Fruit fly (Drosophila melanogaster) whole organism, embryonic: Measurements from ENCODE around the gene CG13884.

Source experiments
- Blimp-1 ChIP-seq: fragments of 200-800 bp; sonication (Bioruptor generic); optimal IDR thresholded peaks from 3 replicates; lab custom pipeline; 2018; ENCODE audit warnings: missing biosample characterization, missing genetic modification characterization, mild to moderate bottlenecking, moderate library complexity, missing genetic modification reagents
- Bteb2 ChIP-seq: fragments of 200-800 bp; sonication (Bioruptor generic); optimal IDR thresholded peaks from 2 replicates; lab custom pipeline; 2016; ENCODE audit warnings: missing biosample characterization, missing genetic modification characterization
- CG10979 ChIP-seq: fragments of 200-800 bp; sonication (Bioruptor generic); optimal IDR thresholded peaks from 2 replicates; lab custom pipeline; 2018; ENCODE audit warnings: missing biosample characterization, mild to moderate bottlenecking, missing genetic modification characterization, moderate library complexity
- CG11085 ChIP-seq: fragments of 200-800 bp; sonication (Bioruptor generic); IDR thresholded peaks from 2 replicates; pipeline ENCODE4 v1.3.6; 2022; ENCODE audit warnings: missing biosample characterization, missing genetic modification characterization
- CG12155 ChIP-seq: fragments of 200-800 bp; sonication (Bioruptor generic); optimal IDR thresholded peaks from 3 replicates; lab custom pipeline; 2016; ENCODE audit warnings: missing biosample characterization, missing genetic modification characterization
- CG14710 ChIP-seq: fragments of 200-800 bp; sonication (Bioruptor generic); optimal IDR thresholded peaks from 3 replicates; lab custom pipeline; 2019; ENCODE audit warnings: missing biosample characterization, mild to moderate bottlenecking, missing genetic modification characterization, moderate library complexity
- CG17802 ChIP-seq: fragments of 200-800 bp; sonication (Bioruptor generic); optimal IDR thresholded peaks from 2 replicates; lab custom pipeline; 2018; ENCODE audit warnings: missing biosample characterization, mild to moderate bottlenecking, missing genetic modification characterization, moderate library complexity
- CG17829 ChIP-seq: fragments of 200-800 bp; optimal IDR thresholded peaks from 2 replicates; lab custom pipeline; 2019; ENCODE audit warnings: missing biosample characterization, mild to moderate bottlenecking, missing genetic modification characterization, moderate library complexity
- CG2129 ChIP-seq: fragments of 200-800 bp; sonication (Bioruptor generic); IDR thresholded peaks from 2 replicates; pipeline ENCODE4 v1.3.6; 2022; ENCODE audit warnings: missing biosample characterization, missing genetic modification characterization; ENCODE audit not compliant: partially characterized antibody
- CG2712 ChIP-seq: fragments of 200-800 bp; optimal IDR thresholded peaks from 3 replicates; lab custom pipeline; 2019; ENCODE audit warnings: missing biosample characterization, mild to moderate bottlenecking, missing genetic modification characterization, moderate library complexity
- CG4360 ChIP-seq: fragments of 200-800 bp; sonication (Bioruptor generic); IDR thresholded peaks from 2 replicates; pipeline ENCODE4 v1.3.6; 2022; ENCODE audit warnings: missing biosample characterization, missing genetic modification characterization
- CG4404 ChIP-seq: fragments of 200-800 bp; sonication (Bioruptor generic); IDR thresholded peaks from 2 replicates; pipeline ENCODE4 v1.3.6; 2022; ENCODE audit warnings: missing biosample characterization, missing genetic modification characterization
- CG4820 ChIP-seq: fragments of 200-800 bp; sonication (Bioruptor generic); optimal IDR thresholded peaks from 3 replicates; lab custom pipeline; 2016; ENCODE audit warnings: missing biosample characterization, missing genetic modification characterization
- CG5180 ChIP-seq: fragments of 200-800 bp; sonication (Bioruptor generic); optimal IDR thresholded peaks from 3 replicates; lab custom pipeline; 2017; ENCODE audit warnings: missing biosample characterization, missing genetic modification characterization, mild to moderate bottlenecking, moderate library complexity, missing genetic modification reagents
- CG6683 ChIP-seq: fragments of 200-800 bp; sonication (Bioruptor generic); optimal IDR thresholded peaks from 2 replicates; lab custom pipeline; 2017; ENCODE audit warnings: missing biosample characterization, mild to moderate bottlenecking, missing genetic modification characterization, missing genetic modification reagents
- CG6765 ChIP-seq: fragments of 200-800 bp; sonication (Bioruptor generic); optimal IDR thresholded peaks from 3 replicates; lab custom pipeline; 2017; ENCODE audit warnings: missing biosample characterization, mild to moderate bottlenecking, missing genetic modification characterization
- CG9727 ChIP-seq: fragments of 200-800 bp; sonication (Bioruptor generic); optimal IDR thresholded peaks from 3 replicates; lab custom pipeline; 2017; ENCODE audit warnings: missing biosample characterization, mild to moderate bottlenecking, missing genetic modification characterization
- Doc3 ChIP-seq: fragments of 200-800 bp; sonication (Bioruptor generic); IDR thresholded peaks from 3 replicates; pipeline ENCODE4 v1.3.6; 2022; ENCODE audit warnings: missing biosample characterization, missing genetic modification characterization; ENCODE audit not compliant: partially characterized antibody
- Fer2 ChIP-seq: fragments of 200-800 bp; sonication (Bioruptor generic); optimal IDR thresholded peaks from 2 replicates; lab custom pipeline; 2018; ENCODE audit warnings: missing biosample characterization, mild to moderate bottlenecking, missing genetic modification characterization, moderate library complexity
- Meics ChIP-seq: fragments of 200-800 bp; sonication (Bioruptor generic); optimal IDR thresholded peaks from 2 replicates; lab custom pipeline; 2017; ENCODE audit warnings: missing biosample characterization, mild to moderate bottlenecking, missing genetic modification characterization
- Nf-YB ChIP-seq: fragments of 200-800 bp; sonication (Bioruptor generic); optimal IDR thresholded peaks from 3 replicates; lab custom pipeline; 2019; ENCODE audit warnings: missing biosample characterization, mild to moderate bottlenecking, missing genetic modification characterization, moderate library complexity
- Sox100B ChIP-seq: fragments of 200-800 bp; sonication (Bioruptor generic); optimal IDR thresholded peaks from 3 replicates; lab custom pipeline; 2018; ENCODE audit warnings: missing biosample characterization, mild to moderate bottlenecking, missing genetic modification characterization
- Sry-δ ChIP-seq: fragments of 200-800 bp; sonication (Bioruptor generic); optimal IDR thresholded peaks from 2 replicates; lab custom pipeline; 2016; ENCODE audit warnings: missing biosample characterization, missing genetic modification characterization
- Trl ChIP-seq, 3 experiments: fragments of >200 bp in 2 of 3; fragments of 200-800 bp in 1 of 3; sonication (Bioruptor generic) in 1 of 3; optimal IDR thresholded peaks; 2 replicates in 1 of 3; 3 replicates in 2 of 3; lab custom pipeline; 2016 to 2017; ENCODE audit warnings: missing biosample characterization in 1 of 3, missing genetic modification characterization in 1 of 3
- Xrp1 ChIP-seq: fragments of 200-800 bp; sonication (Bioruptor generic); IDR thresholded peaks from 2 replicates; pipeline ENCODE4 v1.3.6; 2022; ENCODE audit warnings: missing biosample characterization, missing genetic modification characterization
- amos ChIP-seq: fragments of 200-800 bp; sonication (Bioruptor generic); IDR thresholded peaks from 2 replicates; pipeline ENCODE4 v1.3.6; 2022; ENCODE audit warnings: missing biosample characterization, missing genetic modification characterization; ENCODE audit not compliant: partially characterized antibody
- cg ChIP-seq: fragments of 200-800 bp; sonication (Bioruptor generic); optimal IDR thresholded peaks from 3 replicates; lab custom pipeline; 2019; ENCODE audit warnings: missing biosample characterization, mild to moderate bottlenecking, missing genetic modification characterization, moderate library complexity
- chinmo ChIP-seq: fragments of 200-800 bp; sonication (Bioruptor generic); IDR thresholded peaks from 4 replicates; pipeline ENCODE4 v1.3.6; 2022; ENCODE audit warnings: missing biosample characterization, missing genetic modification characterization; ENCODE audit not compliant: partially characterized antibody
- kay ChIP-seq: fragments of 200-800 bp; sonication (Bioruptor generic); optimal IDR thresholded peaks from 2 replicates; lab custom pipeline; 2016; ENCODE audit warnings: missing biosample characterization, missing genetic modification characterization
- klu ChIP-seq: fragments of 200-800 bp; sonication (Bioruptor generic); IDR thresholded peaks from 2 replicates; pipeline ENCODE4 v1.3.6; 2022; ENCODE audit warnings: missing biosample characterization, missing genetic modification characterization
- kni ChIP-seq: fragments of 200-800 bp; sonication (Bioruptor generic); optimal IDR thresholded peaks from 3 replicates; lab custom pipeline; 2017; ENCODE audit warnings: mild to moderate bottlenecking, missing biosample characterization, missing genetic modification reagents, missing genetic modification characterization
- knrl ChIP-seq: fragments of 200-800 bp; sonication (Bioruptor generic); IDR thresholded peaks from 3 replicates; pipeline ENCODE4 v1.3.6; 2022; ENCODE audit warnings: missing biosample characterization, missing genetic modification characterization; ENCODE audit not compliant: partially characterized antibody
- nom ChIP-seq: fragments of 200-800 bp; sonication (Bioruptor generic); optimal IDR thresholded peaks from 2 replicates; lab custom pipeline; 2017; ENCODE audit warnings: missing biosample characterization, missing genetic modification characterization, mild to moderate bottlenecking, moderate library complexity, missing genetic modification reagents
- org-1 ChIP-seq: fragments of 200-800 bp; sonication (Bioruptor generic); optimal IDR thresholded peaks from 2 replicates; lab custom pipeline; 2017; ENCODE audit warnings: missing biosample characterization, missing genetic modification characterization
- pho ChIP-seq: fragments of 200-800 bp; sonication (Bioruptor generic); optimal IDR thresholded peaks from 2 replicates; lab custom pipeline; 2016; ENCODE audit warnings: missing biosample characterization, missing genetic modification characterization
- phol ChIP-seq: fragments of 200-800 bp; sonication (Bioruptor generic); optimal IDR thresholded peaks from 3 replicates; lab custom pipeline; 2018; ENCODE audit warnings: missing biosample characterization, mild to moderate bottlenecking, missing genetic modification characterization, moderate library complexity
- row ChIP-seq: fragments of 200-800 bp; sonication (Bioruptor generic); IDR thresholded peaks from 3 replicates; pipeline ENCODE4 v1.3.6; 2022; ENCODE audit warnings: missing biosample characterization, missing genetic modification characterization
- sisA ChIP-seq: fragments of 200-800 bp; sonication (Bioruptor generic); IDR thresholded peaks from 2 replicates; pipeline ENCODE4 v1.3.6; 2022; ENCODE audit warnings: missing biosample characterization, missing genetic modification characterization
- slp2 ChIP-seq: fragments of 200-800 bp; sonication (Bioruptor generic); optimal IDR thresholded peaks from 2 replicates; lab custom pipeline; 2016; ENCODE audit warnings: missing biosample characterization, missing genetic modification characterization
- so ChIP-seq: fragments of 200-800 bp; sonication (Bioruptor generic); IDR thresholded peaks from 3 replicates; pipeline ENCODE4 v1.3.6; 2022; ENCODE audit warnings: missing biosample characterization, missing genetic modification characterization
- sr ChIP-seq: fragments of 200-800 bp; sonication (Bioruptor generic); IDR thresholded peaks from 3 replicates; pipeline ENCODE4 v1.3.6; 2022; ENCODE audit warnings: missing biosample characterization, missing genetic modification characterization
- stc ChIP-seq: fragments of 200-800 bp; sonication (Bioruptor generic); IDR thresholded peaks from 2 replicates; pipeline ENCODE4 v1.3.6; 2022; ENCODE audit warnings: missing biosample characterization, missing genetic modification characterization
- tin ChIP-seq: fragments of 200-800 bp; sonication (Bioruptor generic); optimal IDR thresholded peaks from 3 replicates; lab custom pipeline; 2016; ENCODE audit warnings: missing biosample characterization, missing genetic modification characterization
- zen2 ChIP-seq: fragments of 200-800 bp; sonication (Bioruptor generic); IDR thresholded peaks from 3 replicates; pipeline ENCODE4 v1.3.6; 2022; ENCODE audit warnings: missing biosample characterization, missing genetic modification characterization; ENCODE audit not compliant: partially characterized antibody
- zfh1 ChIP-seq: fragments of 200-800 bp; sonication (Bioruptor generic); IDR thresholded peaks from 3 replicates; pipeline ENCODE4 v1.3.6; 2022; ENCODE audit warnings: missing biosample characterization, missing genetic modification characterization

The CG13884 gene

DNA sequence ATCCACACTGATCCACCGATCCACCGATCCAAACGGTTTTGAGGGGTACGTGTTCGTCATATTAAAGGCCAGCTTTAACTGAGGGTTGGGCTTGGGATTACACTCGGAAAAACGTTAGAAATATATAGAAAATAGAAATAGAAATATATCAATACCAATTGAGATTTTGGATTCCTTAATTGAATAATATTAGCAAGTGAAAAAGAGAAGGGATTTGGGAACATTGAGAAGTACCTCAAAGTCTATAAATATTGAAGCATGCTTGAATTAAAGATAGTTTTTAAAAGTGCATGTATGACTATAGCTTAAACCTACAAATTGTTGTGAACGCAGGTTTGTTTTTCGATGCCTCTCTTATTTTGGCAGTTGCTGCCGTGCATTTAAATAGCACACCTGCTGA, 29.0 kb upstream of the CG13884 start (continued):
- TF ChIP-seq Bteb2 (GFP tag; lab: Kevin White, UChicago) (no peak), CG11085 (GFP tag; lab: Robert Waterston, UW) (no peak), Meics (GFP tag; lab: Kevin White, UChicago) (peak; percentile 7), CG17802 (tag; lab: Kevin White, UChicago) (no peak), CG4404 (GFP tag; lab: Robert Waterston, UW) (no peak), klu (GFP tag; lab: Robert Waterston, UW) (no peak)

DNA sequence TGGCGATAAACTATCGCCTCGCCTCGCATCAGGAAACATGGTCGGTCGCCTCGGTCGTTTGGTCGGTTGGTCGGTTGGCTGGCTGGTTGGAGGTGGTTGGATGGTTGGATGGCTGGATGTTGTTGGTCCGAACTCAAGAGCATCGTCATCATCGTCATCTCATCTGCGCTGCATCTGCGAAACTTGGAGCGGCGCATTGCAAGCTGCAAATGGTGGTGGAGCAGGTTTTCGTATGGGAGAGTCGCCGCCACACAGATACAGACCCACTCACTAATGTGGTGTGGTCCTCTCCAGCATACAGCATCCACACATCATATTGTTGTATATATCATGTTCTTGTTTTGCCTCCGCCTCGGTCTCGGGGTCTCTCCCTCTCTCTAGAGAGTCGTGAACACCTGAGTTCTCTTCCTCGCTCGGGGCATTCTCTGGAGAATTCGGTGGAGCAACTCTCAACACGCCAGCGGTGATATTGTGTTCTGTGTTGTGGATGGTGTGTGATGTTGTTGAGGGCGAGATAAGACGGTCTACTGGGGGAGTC, 26.5 kb upstream of the CG13884 start, which contains the start of gene trh:
Gene trh, minus strand, starts transcription at position 12 of the 538 bp plus-strand sequence.
- TF ChIP-seq CG5180 (GFP tag; lab: Kevin White, UChicago) (peak; percentile 79), kni (GFP tag; lab: Kevin White, UChicago) (no peak), Fer2 (no peak), sr (no peak), cg (GFP tag; lab: Kevin White, UChicago) (peak; percentile 42), nom (peak; percentile 63), CG6683 (GFP tag; lab: Kevin White, UChicago) (no peak), Trl (optimal IDR thresholded peaks at IDR 0.05; lab: Kevin White, UChicago) (peak in 1 of 2 experiments; percentile 64), Trl (GFP tag; optimal IDR thresholded peaks at IDR 0.05; lab: Kevin White, UChicago) (no peak), knrl (0 out of 3 replicates have a peak, but pooled peaks have one; percentile 5), Nf-YB (GFP tag; lab: Kevin White, UChicago) (peak; percentile 22)

DNA sequence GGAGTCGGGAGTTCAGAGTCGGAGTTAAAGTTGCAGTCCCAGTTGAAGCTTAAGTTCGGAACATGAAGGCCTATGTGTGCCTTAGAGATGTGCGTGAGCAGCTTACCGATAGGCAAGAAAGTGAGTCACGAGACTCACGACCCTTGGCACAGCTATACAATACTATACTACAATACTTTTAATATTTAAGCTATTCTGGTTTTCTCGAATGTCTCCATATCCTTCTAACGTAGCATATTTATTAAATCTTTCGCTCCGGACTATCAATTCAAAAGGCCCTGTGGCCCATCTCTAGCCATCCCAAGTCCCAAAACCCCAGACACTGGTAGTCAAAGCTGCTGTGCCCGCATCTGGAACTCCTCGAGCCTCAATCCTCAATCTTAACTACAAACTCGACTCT, 24.0 kb upstream of the CG13884 start:
- TF ChIP-seq stc (GFP tag; lab: Robert Waterston, UW) (no peak), chinmo (GFP tag; lab: Robert Waterston, UW) (0 out of 4 replicates have a peak, but pooled peaks have one; percentile 30), so (GFP tag; lab: Robert Waterston, UW) (no peak), Blimp-1 (peak; percentile 16), CG4360 (GFP tag; lab: Robert Waterston, UW) (no peak), CG9727 (GFP tag; lab: Kevin White, UChicago) (peak; percentile 6), pho (GFP tag; lab: Kevin White, UChicago) (no peak), phol (tag; lab: Kevin White, UChicago) (peak; percentile 26), org-1 (GFP tag; lab: Kevin White, UChicago) (no peak), row (GFP tag; lab: Robert Waterston, UW) (peak; percentile 37; the same call in 2 of the 3 replicates), sisA (GFP tag; lab: Robert Waterston, UW) (peak; percentile 52), kay (GFP tag; lab: Kevin White, UChicago) (no peak), CG4820 (GFP tag; lab: Kevin White, UChicago) (no peak), zen2 (GFP tag; lab: Robert Waterston, UW) (0 out of 3 replicates have a peak, but pooled peaks have one; percentile 38), Sry-δ (GFP tag; lab: Kevin White, UChicago) (peak; percentile 6), slp2 (GFP tag; lab: Kevin White, UChicago) (no peak), zfh1 (peak; percentile 49; the same call in 1 of the 3 replicates), Xrp1 (GFP tag; lab: Robert Waterston, UW) (peak; percentile 63; the same call in 1 of the 2 replicates), amos (GFP tag; lab: Robert Waterston, UW) (peak; percentile 41; the same call in 1 of the 2 replicates), CG14710 (tag; lab: Kevin White, UChicago) (peak; percentile 22), Sox100B (no peak), CG10979 (tag; lab: Kevin White, UChicago) (peak; percentile 30), Doc3 (peak; percentile 59; the same call in 2 of the 3 replicates), CG12155 (GFP tag; lab: Kevin White, UChicago) (no peak), CG17829 (tag; lab: Kevin White, UChicago) (peak; percentile 13), CG2712 (tag; lab: Kevin White, UChicago) (peak; percentile 34), CG2129 (GFP tag; lab: Robert Waterston, UW) (peak; percentile 31; the same call in 1 of the 2 replicates), tin (GFP tag; lab: Kevin White, UChicago) (no peak), CG6765 (no peak), knrl (peak; percentile 56; the same call in 2 of the 3 replicates)
